Fruit fly (Drosophila melanogaster) whole organism, embryonic: ENCODE data around the gene ATP7.
A peak's percentile ranks its signal among the peaks of the same experiment; 100 is the strongest.

Source experiments
- ATbp ChIP-seq: fragments of 200-800 bp; sonication (Bioruptor generic); optimal IDR thresholded peaks from 2 replicates; lab custom pipeline; 2017; ENCODE audit warnings: missing biosample characterization, mild to moderate bottlenecking, missing genetic modification characterization, missing genetic modification reagents
- Aef1 ChIP-seq: fragments of 200-800 bp; sonication (Bioruptor generic); IDR thresholded peaks from 3 replicates; pipeline ENCODE4 v1.3.6; 2022; ENCODE audit warnings: missing biosample characterization, missing genetic modification characterization
- Atf-2 ChIP-seq: fragments of 200-800 bp; sonication (Bioruptor generic); optimal IDR thresholded peaks from 2 replicates; lab custom pipeline; 2016; ENCODE audit warnings: missing biosample characterization, missing genetic modification characterization
- B-H2 ChIP-seq: fragments of 200-800 bp; sonication (Bioruptor generic); optimal IDR thresholded peaks from 2 replicates; lab custom pipeline; 2018; ENCODE audit warnings: missing biosample characterization, mild to moderate bottlenecking, missing genetic modification characterization
- Blimp-1 ChIP-seq: fragments of 200-800 bp; sonication (Bioruptor generic); optimal IDR thresholded peaks from 3 replicates; lab custom pipeline; 2018; ENCODE audit warnings: missing biosample characterization, missing genetic modification characterization, mild to moderate bottlenecking, moderate library complexity, missing genetic modification reagents
- CG11093 ChIP-seq: fragments of 200-800 bp; sonication (Bioruptor generic); IDR thresholded peaks from 3 replicates; pipeline ENCODE4 v1.3.6; 2022; ENCODE audit warnings: missing biosample characterization, missing genetic modification characterization
- CG11398 ChIP-seq: fragments of 200-800 bp; sonication (Bioruptor generic); optimal IDR thresholded peaks from 2 replicates; lab custom pipeline; 2016; ENCODE audit warnings: missing biosample characterization, missing genetic modification characterization
- CG14441 ChIP-seq: fragments of 200-800 bp; sonication (Bioruptor generic); IDR thresholded peaks from 2 replicates; pipeline ENCODE4 v1.3.6; 2022; ENCODE audit warnings: missing biosample characterization, missing genetic modification characterization
- CG16813 ChIP-seq: fragments of 200-800 bp; sonication (Bioruptor generic); IDR thresholded peaks from 3 replicates; pipeline ENCODE4 v1.3.6; 2022; ENCODE audit warnings: missing biosample characterization, missing genetic modification characterization; ENCODE audit not compliant: partially characterized antibody
- CG17328 ChIP-seq: fragments of 200-800 bp; sonication (Bioruptor generic); IDR thresholded peaks from 2 replicates; pipeline ENCODE4 v1.3.6; 2022; ENCODE audit warnings: missing biosample characterization, missing genetic modification characterization
- CG17568 ChIP-seq: fragments of 200-800 bp; sonication (Bioruptor generic); optimal IDR thresholded peaks from 2 replicates; lab custom pipeline; 2018; ENCODE audit warnings: missing biosample characterization, mild to moderate bottlenecking, missing genetic modification characterization, moderate library complexity
- CG17802 ChIP-seq: fragments of 200-800 bp; sonication (Bioruptor generic); optimal IDR thresholded peaks from 2 replicates; lab custom pipeline; 2018; ENCODE audit warnings: missing biosample characterization, mild to moderate bottlenecking, missing genetic modification characterization, moderate library complexity
- CG18599 ChIP-seq: fragments of 200-800 bp; sonication (Bioruptor generic); optimal IDR thresholded peaks from 3 replicates; lab custom pipeline; 2017; ENCODE audit warnings: missing biosample characterization, missing genetic modification characterization, mild to moderate bottlenecking, moderate library complexity, missing genetic modification reagents
- CG2120 ChIP-seq: fragments of 200-800 bp; sonication (Bioruptor generic); optimal IDR thresholded peaks from 3 replicates; lab custom pipeline; 2016; ENCODE audit warnings: missing biosample characterization, missing genetic modification characterization
- CG34224 ChIP-seq: fragments of 200-800 bp; sonication (Bioruptor generic); IDR thresholded peaks from 3 replicates; pipeline ENCODE4 v1.3.6; 2022; ENCODE audit warnings: missing biosample characterization, missing genetic modification characterization; ENCODE audit not compliant: partially characterized antibody
- CG4360 ChIP-seq: fragments of 200-800 bp; sonication (Bioruptor generic); IDR thresholded peaks from 2 replicates; pipeline ENCODE4 v1.3.6; 2022; ENCODE audit warnings: missing biosample characterization, missing genetic modification characterization
- CG6272 ChIP-seq: fragments of 200-800 bp; sonication (Bioruptor generic); IDR thresholded peaks from 2 replicates; pipeline ENCODE4 v1.3.6; 2022; ENCODE audit warnings: missing biosample characterization, missing genetic modification characterization
- CG6654 ChIP-seq: fragments of 200-800 bp; sonication (Bioruptor generic); optimal IDR thresholded peaks from 2 replicates; lab custom pipeline; 2017; ENCODE audit warnings: missing biosample characterization, mild to moderate bottlenecking, missing genetic modification characterization
- CG9215 ChIP-seq: fragments of 200-800 bp; sonication (Bioruptor generic); IDR thresholded peaks from 2 replicates; pipeline ENCODE4 v1.3.6; 2022; ENCODE audit warnings: missing biosample characterization, missing genetic modification characterization
- CG9727 ChIP-seq: fragments of 200-800 bp; sonication (Bioruptor generic); optimal IDR thresholded peaks from 3 replicates; lab custom pipeline; 2017; ENCODE audit warnings: missing biosample characterization, mild to moderate bottlenecking, missing genetic modification characterization
- Chrac-16 ChIP-seq: fragments of 200-800 bp; sonication (Bioruptor generic); optimal IDR thresholded peaks from 3 replicates; lab custom pipeline; 2016; ENCODE audit warnings: missing biosample characterization, missing genetic modification characterization
- CrebB ChIP-seq: fragments of 200-800 bp; sonication (Bioruptor generic); optimal IDR thresholded peaks from 3 replicates; lab custom pipeline; 2018; ENCODE audit warnings: missing biosample characterization, mild to moderate bottlenecking, missing genetic modification characterization
- D19B ChIP-seq: fragments of 200-800 bp; sonication (Bioruptor generic); optimal IDR thresholded peaks from 2 replicates; lab custom pipeline; 2017; ENCODE audit warnings: missing biosample characterization, mild to moderate bottlenecking, missing genetic modification characterization
- E2f2 ChIP-seq: fragments of 200-800 bp; sonication (Bioruptor generic); IDR thresholded peaks from 2 replicates; pipeline ENCODE4 v1.3.6; 2022; ENCODE audit warnings: missing biosample characterization, missing genetic modification characterization
- ERR ChIP-seq: fragments of 200-800 bp; sonication (Bioruptor generic); optimal IDR thresholded peaks from 2 replicates; lab custom pipeline; 2016; ENCODE audit warnings: missing biosample characterization, missing genetic modification characterization
- Ets65A ChIP-seq: fragments of 200-800 bp; sonication (Bioruptor generic); peaks from one replicate; lab custom pipeline; 2016; ENCODE audit warnings: missing biosample characterization, missing genetic modification characterization
- Hey ChIP-seq: fragments of 200-800 bp; sonication (Bioruptor generic); optimal IDR thresholded peaks from 3 replicates; lab custom pipeline; 2018; ENCODE audit warnings: missing biosample characterization, mild to moderate bottlenecking, missing genetic modification characterization
- Hr3 ChIP-seq: fragments of 200-800 bp; sonication (Bioruptor generic); optimal IDR thresholded peaks from 3 replicates; lab custom pipeline; 2016; ENCODE audit warnings: missing biosample characterization, missing genetic modification characterization
- Jarid2 ChIP-seq: fragments of 200-800 bp; sonication (Bioruptor generic); optimal IDR thresholded peaks from 3 replicates; lab custom pipeline; 2017; ENCODE audit warnings: mild to moderate bottlenecking, missing biosample characterization, missing genetic modification reagents, missing genetic modification characterization
- MTF-1 ChIP-seq: fragments of 200-800 bp; sonication (Bioruptor generic); optimal IDR thresholded peaks from 2 replicates; lab custom pipeline; 2018; ENCODE audit warnings: missing biosample characterization, mild to moderate bottlenecking, missing genetic modification characterization, borderline replicate concordance
- Nf-YC ChIP-seq: fragments of 200-800 bp; optimal IDR thresholded peaks from 3 replicates; lab custom pipeline; 2019; ENCODE audit warnings: missing biosample characterization, mild to moderate bottlenecking, missing genetic modification characterization, moderate library complexity
- Xbp1 ChIP-seq: fragments of 200-800 bp; sonication (Bioruptor generic); optimal IDR thresholded peaks from 3 replicates; lab custom pipeline; 2016; ENCODE audit warnings: missing biosample characterization, mild to moderate bottlenecking, missing genetic modification characterization
- ap ChIP-seq: fragments of 200-800 bp; sonication (Bioruptor generic); IDR thresholded peaks from 2 replicates; pipeline ENCODE4 v1.3.6; 2022; ENCODE audit warnings: missing biosample characterization, missing genetic modification characterization
- bsh ChIP-seq, 2 experiments: fragments of 200-800 bp; sonication (Bioruptor generic); optimal IDR thresholded peaks; 2 replicates each; lab custom pipeline; 2017 to 2018; ENCODE audit warnings: mild to moderate bottlenecking in 2 of 2, missing biosample characterization in 2 of 2, missing genetic modification characterization in 2 of 2, moderate library complexity in 1 of 2
- ftz-f1 ChIP-seq: fragments of 200-800 bp; sonication (Bioruptor generic); optimal IDR thresholded peaks from 2 replicates; lab custom pipeline; 2016; ENCODE audit warnings: missing biosample characterization, missing genetic modification characterization
- fu2 ChIP-seq: fragments of 200-800 bp; sonication (Bioruptor generic); optimal IDR thresholded peaks from 2 replicates; lab custom pipeline; 2016; ENCODE audit warnings: missing biosample characterization, missing genetic modification characterization
- grn ChIP-seq: fragments of 200-800 bp; sonication (Bioruptor generic); optimal IDR thresholded peaks from 3 replicates; lab custom pipeline; 2017; ENCODE audit warnings: missing biosample characterization, missing genetic modification characterization
- pita ChIP-seq: fragments of 200-800 bp; sonication (Bioruptor generic); optimal IDR thresholded peaks from 2 replicates; lab custom pipeline; 2017; ENCODE audit warnings: missing biosample characterization, mild to moderate bottlenecking, missing genetic modification characterization
- row ChIP-seq: fragments of 200-800 bp; sonication (Bioruptor generic); IDR thresholded peaks from 3 replicates; pipeline ENCODE4 v1.3.6; 2022; ENCODE audit warnings: missing biosample characterization, missing genetic modification characterization
- sens-2 ChIP-seq: fragments of 200-800 bp; sonication (Bioruptor generic); IDR thresholded peaks from 2 replicates; pipeline ENCODE4 v1.3.6; 2022; ENCODE audit warnings: missing biosample characterization, missing genetic modification characterization
- slbo ChIP-seq: fragments of 200-800 bp; sonication (Bioruptor generic); IDR thresholded peaks from 2 replicates; pipeline ENCODE4 v1.3.6; 2022; ENCODE audit warnings: missing biosample characterization, missing genetic modification characterization
- so ChIP-seq: fragments of 200-800 bp; sonication (Bioruptor generic); IDR thresholded peaks from 3 replicates; pipeline ENCODE4 v1.3.6; 2022; ENCODE audit warnings: missing biosample characterization, missing genetic modification characterization
- sug ChIP-seq: fragments of 200-800 bp; optimal IDR thresholded peaks from 2 replicates; lab custom pipeline; 2019; ENCODE audit warnings: missing biosample characterization, mild to moderate bottlenecking, missing genetic modification characterization, moderate library complexity
- tin ChIP-seq: fragments of 200-800 bp; sonication (Bioruptor generic); optimal IDR thresholded peaks from 3 replicates; lab custom pipeline; 2016; ENCODE audit warnings: missing biosample characterization, missing genetic modification characterization
- tio ChIP-seq: fragments of 200-800 bp; sonication (Bioruptor generic); optimal IDR thresholded peaks from 2 replicates; lab custom pipeline; 2017; ENCODE audit warnings: missing biosample characterization, missing genetic modification characterization, inconsistent platforms
- tna ChIP-seq: fragments of 200-800 bp; sonication (Bioruptor generic); IDR thresholded peaks from 2 replicates; pipeline ENCODE4 v1.3.6; 2022; ENCODE audit warnings: missing biosample characterization, missing genetic modification characterization; ENCODE audit not compliant: partially characterized antibody
- z ChIP-seq: fragments of 200-800 bp; sonication (Bioruptor generic); IDR thresholded peaks from 3 replicates; pipeline ENCODE4 v1.3.6; 2022; ENCODE audit warnings: missing biosample characterization, missing genetic modification characterization

ATP7 gene

dm6 chrX:11893643-11894042, 38.8 kb downstream of the ATP7 start, which contains the start of gene wisp (continued):
- TF ChIP-seq CG17328 (GFP tag; lab: Robert Waterston, UW) (no peak), E2f2 (GFP tag; lab: Robert Waterston, UW) (no peak), ap (no peak)
- TF ChIP-seq, all 482 proteins: peak for 3

dm6 chrX:11894198-11894597, 39.4 kb downstream of the ATP7 start:
- TF ChIP-seq tio (GFP tag; lab: Kevin White, UChicago) (no peak), Blimp-1 (GFP tag; lab: Kevin White, UChicago) (peak; percentile 64)

dm6 chrX:11895141-11895540, 40.3 kb downstream of the ATP7 start:
- peak; percentile 24 for TF ChIP-seq Ets65A (GFP tag; lab: Kevin White, UChicago)
- no peak for TF ChIP-seq fu2
- TF ChIP-seq CG34224 (GFP tag; lab: Robert Waterston, UW), result no peak
- no peak for TF ChIP-seq sug (tag; lab: Kevin White, UChicago)
- no peak for TF ChIP-seq ap
- TF ChIP-seq sens-2 (GFP tag; lab: Robert Waterston, UW), result no peak
- TF ChIP-seq CG6272, result no peak
- no peak for TF ChIP-seq z (GFP tag; lab: Robert Waterston, UW)
- peak; percentile 92 for TF ChIP-seq CG4360 (GFP tag; lab: Robert Waterston, UW)

- TF ChIP-seq CG14441 (GFP tag; lab: Robert Waterston, UW) (no peak), CG6654 (GFP tag; lab: Kevin White, UChicago) (no peak), row (peak; percentile 87), Nf-YC (no peak), ERR (GFP tag; lab: Kevin White, UChicago) (no peak), D19B (GFP tag; lab: Kevin White, UChicago) (no peak), Xbp1 (peak; percentile 29), CrebB (tag; lab: Kevin White, UChicago) (no peak), CG2120 (GFP tag; lab: Kevin White, UChicago) (peak; percentile 44), MTF-1 (GFP tag; lab: Kevin White, UChicago) (no peak), ATbp (GFP tag; lab: Kevin White, UChicago) (no peak), CG17802 (tag; lab: Kevin White, UChicago) (no peak), B-H2 (GFP tag; lab: Kevin White, UChicago) (no peak), Hr3 (peak; percentile 3), so (GFP tag; lab: Robert Waterston, UW) (no peak), CG16813 (GFP tag; lab: Robert Waterston, UW) (peak; percentile 92), Hey (no peak), Chrac-16 (GFP tag; lab: Kevin White, UChicago) (no peak), CG17568 (GFP tag; lab: Kevin White, UChicago) (no peak), CG9727 (GFP tag; lab: Kevin White, UChicago) (no peak), CG11093 (GFP tag; lab: Robert Waterston, UW) (no peak), Atf-2 (no peak), grn (GFP tag; lab: Kevin White, UChicago) (no peak), bsh (GFP tag; optimal IDR thresholded peaks at IDR 0.05; lab: Kevin White, UChicago) (no peak), Jarid2 (GFP tag; lab: Kevin White, UChicago) (no peak), CG11398 (GFP tag; lab: Kevin White, UChicago) (no peak), pita (GFP tag; lab: Kevin White, UChicago) (no peak), slbo (GFP tag; lab: Robert Waterston, UW) (peak; percentile 45; the same call in 1 of the 2 replicates), Aef1 (GFP tag; lab: Robert Waterston, UW) (no peak), tna (GFP tag; lab: Robert Waterston, UW) (peak; percentile 74), CG18599 (GFP tag; lab: Kevin White, UChicago) (no peak), ftz-f1 (GFP tag; lab: Kevin White, UChicago) (no peak), CG9215 (GFP tag; lab: Robert Waterston, UW) (no peak), tin (GFP tag; lab: Kevin White, UChicago) (no peak)
Observed at dm6 chrX:11905144-11905543, 50.3 kb downstream of the ATP7 start, which contains the start of gene Upf1. Upf1 (minus strand) TSS chrX:11905371.
